Worm (Caenorhabditis elegans): ENCODE data around the gene T13C2.3.

Gene T13C2.3

DNA sequence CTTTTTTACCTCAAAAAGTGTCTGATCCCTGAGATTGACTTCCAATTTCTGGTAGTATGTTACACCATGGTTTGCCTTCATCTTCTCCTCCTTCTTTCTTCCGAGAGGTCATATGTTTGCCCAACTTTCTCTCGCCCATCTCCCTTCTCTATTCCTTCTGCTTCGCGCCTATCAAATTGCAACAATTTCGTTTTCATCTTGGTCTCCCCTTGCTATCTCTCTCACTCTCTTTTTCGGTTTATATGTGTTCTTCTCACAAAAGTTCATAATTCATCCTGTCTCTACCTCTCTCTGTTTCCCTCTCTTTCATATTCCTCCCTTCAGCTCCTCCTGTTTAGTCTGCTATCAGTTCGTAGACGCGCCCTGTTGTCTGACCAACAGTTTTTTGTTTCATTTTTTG, 37.7 kb downstream of the T13C2.3 start:
- peak; percentile 44 for TF ChIP-seq unc-42 (tag; optimal IDR thresholded peaks at IDR 0.05)
- peak; percentile 12 for TF ChIP-seq hlh-8 (tag; optimal IDR thresholded peaks at IDR 0.05)
- peak; percentile 46 for TF ChIP-seq ceh-18 (tag; optimal IDR thresholded peaks at IDR 0.05)
- TF ChIP-seq rnt-1 (tag; optimal IDR thresholded peaks at IDR 0.05) = peak; percentile 31
- TF ChIP-seq ceh-34 (tag; optimal IDR thresholded peaks at IDR 0.05) = peak; percentile 78
- no peak for TF ChIP-seq tbx-7 (tag; optimal IDR thresholded peaks at IDR 0.05)
- TF ChIP-seq nfya-1 (tag; optimal IDR thresholded peaks at IDR 0.05) = peak; percentile 39
- peak; percentile 11 for TF ChIP-seq hlh-30 (tag; optimal IDR thresholded peaks at IDR 0.05; ENCODE audit: insufficient read depth)
- TF ChIP-seq fkh-10 (GFP tag; optimal IDR thresholded peaks at IDR 0.05) = no peak

DNA sequence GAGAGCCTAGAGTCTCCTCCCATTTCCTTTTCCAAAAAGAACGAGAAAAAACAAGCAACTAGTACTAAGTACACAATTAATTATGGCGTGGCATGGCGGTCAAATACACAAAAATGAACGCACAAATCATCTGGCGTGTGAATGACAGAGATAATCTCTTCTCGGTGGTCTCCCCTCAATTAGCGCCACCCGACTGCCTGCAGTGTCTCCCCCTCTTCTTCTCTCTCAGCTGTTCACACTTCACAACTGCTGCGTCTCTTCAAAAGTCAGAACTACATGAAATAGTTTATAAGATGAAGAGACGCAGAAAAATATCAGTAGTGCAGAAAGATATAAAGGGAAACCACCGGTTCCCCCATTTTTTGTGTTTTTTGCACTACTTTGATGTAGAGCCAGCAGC, 38.3 kb downstream of the T13C2.3 start:
- TF ChIP-seq sox-2 (GFP tag; IDR thresholded peaks at IDR 0.05) (no peak), tbx-2 (tag; optimal IDR thresholded peaks at IDR 0.05) (peak; percentile 81), pros-1 (tag; optimal IDR thresholded peaks at IDR 0.05) (peak; percentile 15), che-1 (tag; optimal IDR thresholded peaks at IDR 0.05) (no peak), K09A11.1 (tag; optimal IDR thresholded peaks at IDR 0.05; ENCODE audit: insufficient read depth) (no peak), unc-3 (GFP tag; conservative IDR thresholded peaks at IDR 0.05) (no peak), unc-3 (tag; optimal IDR thresholded peaks at IDR 0.05) (no peak), dmd-4 (tag; optimal IDR thresholded peaks at IDR 0.05; ENCODE audit: borderline replicate concordance) (peak; percentile 50), unc-55 (GFP tag; optimal IDR thresholded peaks at IDR 0.05) (peak; percentile 87), sdc-2 (tag; optimal IDR thresholded peaks at IDR 0.05) (no peak), fkh-10 (GFP tag; optimal IDR thresholded peaks at IDR 0.05) (no peak), fax-1 (tag; optimal IDR thresholded peaks at IDR 0.05) (no peak), ceh-31 (tag; optimal IDR thresholded peaks at IDR 0.05) (peak; percentile 73), pag-3 (tag; optimal IDR thresholded peaks at IDR 0.05; ENCODE audit: borderline replicate concordance) (no peak), ceh-18 (tag; optimal IDR thresholded peaks at IDR 0.05) (peak; percentile 68), ama-1 (optimal IDR thresholded peaks at IDR 0.05) (no peak), lin-11 (tag; optimal IDR thresholded peaks at IDR 0.05) (no peak), ceh-24 (tag; optimal IDR thresholded peaks at IDR 0.05) (peak; percentile 6), hlh-15 (tag; optimal IDR thresholded peaks at IDR 0.05) (no peak), ceh-34 (tag; optimal IDR thresholded peaks at IDR 0.05) (peak; percentile 51), pha-4 (tag; optimal IDR thresholded peaks at IDR 0.05) (no peak), ceh-2 (tag; optimal IDR thresholded peaks at IDR 0.05) (peak; percentile 49), ceh-14 (tag; optimal IDR thresholded peaks at IDR 0.05) (peak; percentile 68), ref-2 (tag; optimal IDR thresholded peaks at IDR 0.05) (peak; percentile 62), nfya-1 (tag; optimal IDR thresholded peaks at IDR 0.05) (peak; percentile 54), unc-42 (tag; optimal IDR thresholded peaks at IDR 0.05) (no peak), zip-5 (tag; optimal IDR thresholded peaks at IDR 0.05) (no peak), ttx-3 (tag; optimal IDR thresholded peaks at IDR 0.05) (peak; percentile 16), F13H6.1 (tag; optimal IDR thresholded peaks at IDR 0.05) (peak; percentile 20), dve-1 (tag; optimal IDR thresholded peaks at IDR 0.05) (no peak), nhr-11 (tag; optimal IDR thresholded peaks at IDR 0.05) (no peak), ceh-9 (tag; optimal IDR thresholded peaks at IDR 0.05) (no peak), tbx-7 (tag; optimal IDR thresholded peaks at IDR 0.05) (no peak), nhr-232 (tag; optimal IDR thresholded peaks at IDR 0.05) (no peak), mec-3 (tag; optimal IDR thresholded peaks at IDR 0.05; ENCODE audit: borderline replicate concordance) (no peak), ceh-19 (GFP tag; optimal IDR thresholded peaks at IDR 0.05) (peak; percentile 21), ztf-16 (tag; optimal IDR thresholded peaks at IDR 0.05) (no peak), rnt-1 (tag; optimal IDR thresholded peaks at IDR 0.05) (peak; percentile 77), pat-9 (tag; optimal IDR thresholded peaks at IDR 0.05) (no peak), ceh-22 (tag; optimal IDR thresholded peaks at IDR 0.05) (no peak), hlh-30 (tag; optimal IDR thresholded peaks at IDR 0.05; ENCODE audit: insufficient read depth) (no peak), odd-2 (tag; optimal IDR thresholded peaks at IDR 0.05) (no peak)
